Worm (Caenorhabditis elegans) whole organism, early embryonic: ENCODE data around the gene F32D8.15.

ENCODE experiments used
- F13C5.2 ChIP-seq: sonication (generic microtip); optimal IDR thresholded peaks from 2 replicates; lab custom pipeline; 2017; ENCODE audit warnings: mild to moderate bottlenecking, missing genetic modification characterization, inconsistent platforms, missing compliant biosample characterization
- ama-1 ChIP-seq: fragments of 150-350 bp; optimal IDR thresholded peaks from 2 replicates; lab custom pipeline; 2014
- ets-7 ChIP-seq: sonication (generic microtip); optimal IDR thresholded peaks from 2 replicates; lab custom pipeline; 2016; ENCODE audit warnings: missing genotype, missing genetic modification characterization, missing compliant biosample characterization
- hmbx-1 ChIP-seq: sonication (generic microtip); optimal IDR thresholded peaks from 2 replicates; lab custom pipeline; 2016; ENCODE audit warnings: mild to moderate bottlenecking, missing genetic modification characterization, missing compliant biosample characterization
- sea-1 ChIP-seq: fragments of 200-800 bp; sonication (Bioruptor generic); conservative IDR thresholded peaks from 2 replicates; pipeline ENCODE4 v1.3.6; 2022; ENCODE audit warnings: missing genetic modification characterization, missing compliant biosample characterization
- tbx-37 ChIP-seq: fragments of 200-800 bp; sonication (Bioruptor generic); conservative IDR thresholded peaks from 2 replicates; pipeline ENCODE4 v1.3.6; 2022; ENCODE audit warnings: missing genetic modification reagents, missing genetic modification characterization, missing compliant biosample characterization

- TF ChIP-seq ama-1 (lab: Kevin White, UChicago) (no peak), hmbx-1 (tag; lab: Kevin White, UChicago) (no peak), ets-7 (tag; lab: Kevin White, UChicago) (no peak), tbx-37 (GFP tag; lab: Robert Waterston, UW) (no peak), F13C5.2 (tag; lab: Kevin White, UChicago) (no peak), sea-1 (GFP tag; lab: Robert Waterston, UW) (no peak)
These were observed 52.0 kb downstream of the F32D8.15 start, which contains the start of gene F17C11.13 for ce11 chrV:10955681-10956476.
